Worm (Caenorhabditis elegans) whole organism, L3 larva: Measurements from ENCODE around the gene mif-2.
A peak's percentile ranks its signal among the peaks of the same experiment; 100 is the strongest.

ENCODE experiments used
- R02D3.7 ChIP-seq: fragments of 150-350 bp; optimal IDR thresholded peaks from 2 replicates; lab custom pipeline; 2014; ENCODE audit warnings: missing biosample characterization, missing genetic modification characterization
- ZK546.5 ChIP-seq: sonication (generic microtip); optimal IDR thresholded peaks from 2 replicates; lab custom pipeline; 2017; ENCODE audit warnings: missing biosample characterization, missing genetic modification characterization
- aly-2 ChIP-seq: fragments of 150-350 bp; optimal IDR thresholded peaks from 2 replicates; lab custom pipeline; 2014; ENCODE audit warnings: missing biosample characterization, missing genetic modification characterization
- ama-1 ChIP-seq: fragments of 150-350 bp; optimal IDR thresholded peaks from 2 replicates; lab custom pipeline; 2018
- ceh-28 ChIP-seq: fragments of 150-350 bp; optimal IDR thresholded peaks from 2 replicates; lab custom pipeline; 2014; ENCODE audit warnings: missing biosample characterization, missing genetic modification reagents, missing genetic modification characterization
- ceh-82 ChIP-seq: fragments of 150-350 bp; optimal IDR thresholded peaks from 2 replicates; lab custom pipeline; 2014; ENCODE audit warnings: missing biosample characterization, missing genetic modification characterization
- daf-12 ChIP-seq: fragments of 150-350 bp; optimal IDR thresholded peaks from 2 replicates; lab custom pipeline; 2014; ENCODE audit warnings: missing biosample characterization, missing genetic modification reagents, missing genetic modification characterization
- egl-5 ChIP-seq: fragments of 150-350 bp; optimal IDR thresholded peaks from 2 replicates; lab custom pipeline; 2017; ENCODE audit warnings: missing biosample characterization, missing genetic modification reagents, missing genetic modification characterization, inconsistent platforms
- elt-1 ChIP-seq: fragments of 150-350 bp; optimal IDR thresholded peaks from 2 replicates; lab custom pipeline; 2014; ENCODE audit warnings: missing biosample characterization, missing genetic modification characterization
- elt-2 ChIP-seq: sonication (generic microtip); optimal IDR thresholded peaks from 2 replicates; lab custom pipeline; 2016; ENCODE audit warnings: missing genetic modification reagents, mild to moderate bottlenecking, missing genetic modification characterization, missing compliant biosample characterization
- elt-3 ChIP-seq, 3 experiments: fragments of 150-350 bp in 1 of 3; sonication (generic microtip) in 2 of 3; optimal IDR thresholded peaks; 2 replicates in 2 of 3; 4 replicates in 1 of 3; lab custom pipeline; 2014 to 2017; ENCODE audit warnings: missing biosample characterization in 3 of 3, missing genetic modification characterization in 3 of 3
- eor-1 ChIP-seq, 2 experiments: fragments of 150-350 bp; optimal IDR thresholded peaks; 2 replicates each; lab custom pipeline; 2014 to 2018; ENCODE audit warnings: missing biosample characterization in 2 of 2, missing genetic modification characterization in 2 of 2
- fkh-10 ChIP-seq: sonication (generic microtip); optimal IDR thresholded peaks from 2 replicates; lab custom pipeline; 2017; ENCODE audit warnings: missing biosample characterization, missing genetic modification reagents, missing genetic modification characterization
- fkh-2 ChIP-seq: fragments of 150-350 bp; optimal IDR thresholded peaks from 2 replicates; lab custom pipeline; 2014; ENCODE audit warnings: missing biosample characterization, missing genetic modification reagents, missing genetic modification characterization
- fos-1 ChIP-seq: fragments of 150-350 bp; optimal IDR thresholded peaks from 2 replicates; lab custom pipeline; 2014; ENCODE audit warnings: missing biosample characterization, missing genetic modification characterization
- hmg-11 ChIP-seq: sonication (generic microtip); optimal IDR thresholded peaks from 2 replicates; lab custom pipeline; 2016; ENCODE audit warnings: missing genetic modification characterization, missing compliant biosample characterization
- jun-1 ChIP-seq: fragments of 150-350 bp; optimal IDR thresholded peaks from 2 replicates; lab custom pipeline; 2014; ENCODE audit warnings: missing biosample characterization, missing genetic modification reagents, missing genetic modification characterization
- lin-15B ChIP-seq: fragments of 150-350 bp; optimal IDR thresholded peaks from 2 replicates; lab custom pipeline; 2014; ENCODE audit warnings: missing biosample characterization, missing genetic modification characterization
- lin-39 ChIP-seq: fragments of 150-350 bp; optimal IDR thresholded peaks from 2 replicates; lab custom pipeline; 2018; ENCODE audit warnings: missing biosample characterization, missing genetic modification reagents, missing genetic modification characterization
- mdl-1 ChIP-seq: fragments of 150-350 bp; optimal IDR thresholded peaks from 2 replicates; lab custom pipeline; 2014; ENCODE audit warnings: missing biosample characterization, missing genetic modification characterization
- mml-1 ChIP-seq: fragments of 150-350 bp; sonication (generic microtip); optimal IDR thresholded peaks from 3 replicates; lab custom pipeline; 2014; ENCODE audit warnings: missing biosample characterization, missing genetic modification characterization
- nfya-1 ChIP-seq: sonication (generic microtip); optimal IDR thresholded peaks from 2 replicates; lab custom pipeline; 2017; ENCODE audit warnings: missing genetic modification characterization, mild to moderate bottlenecking, missing compliant biosample characterization, antibody characterized with exemption, moderate library complexity; ENCODE audit not compliant: insufficient read depth
- nhr-12 ChIP-seq: fragments of 150-350 bp; optimal IDR thresholded peaks from 2 replicates; lab custom pipeline; 2014; ENCODE audit warnings: missing biosample characterization, missing genetic modification characterization
- nhr-23 ChIP-seq: fragments of 150-350 bp; optimal IDR thresholded peaks from 2 replicates; lab custom pipeline; 2014; ENCODE audit warnings: missing biosample characterization, missing genetic modification reagents, missing genetic modification characterization
- nhr-237 ChIP-seq: fragments of 150-350 bp; optimal IDR thresholded peaks from 2 replicates; lab custom pipeline; 2014; ENCODE audit warnings: missing biosample characterization, missing genetic modification characterization
- nhr-25 ChIP-seq: sonication (generic microtip); optimal IDR thresholded peaks from 2 replicates; lab custom pipeline; 2017; ENCODE audit warnings: missing biosample characterization, missing genetic modification characterization
- nhr-28 ChIP-seq: fragments of 150-350 bp; optimal IDR thresholded peaks from 2 replicates; lab custom pipeline; 2014; ENCODE audit warnings: missing biosample characterization, missing genetic modification characterization
- nhr-43 ChIP-seq: sonication (generic microtip); optimal IDR thresholded peaks from 2 replicates; lab custom pipeline; 2016; ENCODE audit warnings: mild to moderate bottlenecking, missing genetic modification characterization, missing compliant biosample characterization; ENCODE audit not compliant: poor library complexity, severe bottlenecking
- nhr-67 ChIP-seq: fragments of 150-350 bp; optimal IDR thresholded peaks from 2 replicates; lab custom pipeline; 2014; ENCODE audit warnings: missing biosample characterization, missing genetic modification characterization
- nhr-76 ChIP-seq: fragments of 150-350 bp; sonication (generic microtip); optimal IDR thresholded peaks from 5 replicates; lab custom pipeline; 2014; ENCODE audit warnings: missing biosample characterization, missing genetic modification characterization
- nhr-77 ChIP-seq: fragments of 150-350 bp; optimal IDR thresholded peaks from 2 replicates; lab custom pipeline; 2014; ENCODE audit warnings: missing biosample characterization, missing genetic modification characterization
- pha-4 ChIP-seq: fragments of 150-350 bp; optimal IDR thresholded peaks from 2 replicates; lab custom pipeline; 2014; ENCODE audit warnings: missing biosample characterization, missing genetic modification reagents, missing genetic modification characterization
- pqm-1 ChIP-seq: fragments of 150-350 bp; optimal IDR thresholded peaks from 2 replicates; lab custom pipeline; 2017; ENCODE audit warnings: missing biosample characterization, missing genetic modification characterization, inconsistent platforms
- sea-2 ChIP-seq: fragments of 150-350 bp; sonication (generic microtip); optimal IDR thresholded peaks from 4 replicates; lab custom pipeline; 2014; ENCODE audit warnings: missing biosample characterization, missing genetic modification reagents, missing genetic modification characterization
- skn-1 ChIP-seq: fragments of 150-350 bp; optimal IDR thresholded peaks from 2 replicates; lab custom pipeline; 2014; ENCODE audit warnings: missing biosample characterization, missing genetic modification characterization
- snpc-4 ChIP-seq: fragments of 150-350 bp; optimal IDR thresholded peaks from 2 replicates; lab custom pipeline; 2014; ENCODE audit warnings: missing biosample characterization, missing genetic modification characterization
- tbx-2 ChIP-seq: sonication (generic microtip); optimal IDR thresholded peaks from 2 replicates; lab custom pipeline; 2016; ENCODE audit warnings: mild to moderate bottlenecking, missing genetic modification characterization, missing compliant biosample characterization
- unc-39 ChIP-seq: sonication (generic microtip); optimal IDR thresholded peaks from 4 replicates; lab custom pipeline; 2017; ENCODE audit warnings: missing biosample characterization, missing genetic modification characterization
- unc-62 ChIP-seq: fragments of 150-350 bp; sonication (generic microtip); optimal IDR thresholded peaks from 4 replicates; lab custom pipeline; 2014; ENCODE audit warnings: missing biosample characterization, missing genetic modification reagents, missing genetic modification characterization
- ztf-11 ChIP-seq: fragments of 150-350 bp; optimal IDR thresholded peaks from 2 replicates; lab custom pipeline; 2014; ENCODE audit warnings: missing biosample characterization, missing genetic modification characterization
- ztf-4 ChIP-seq: fragments of 150-350 bp; optimal IDR thresholded peaks from 2 replicates; lab custom pipeline; 2014; ENCODE audit warnings: missing biosample characterization, missing genetic modification characterization

The mif-2 gene

ce11 chrV:11978179-11978578, at the start of gene mif-2:
Gene mif-2 (minus strand): TSS chrV:11978459.
- TF ChIP-seq ztf-4 = no peak
- TF ChIP-seq ceh-28 (tag; lab: Kevin White, UChicago) = no peak
- TF ChIP-seq pha-4 = no peak
- no peak for TF ChIP-seq lin-15B (tag; lab: Kevin White, UChicago)
- TF ChIP-seq nhr-43 (tag; lab: Kevin White, UChicago) = no peak
- no peak for TF ChIP-seq eor-1 (tag; optimal IDR thresholded peaks at IDR 0.05; lab: Kevin White, UChicago)
- TF ChIP-seq elt-3 (tag; optimal IDR thresholded peaks at IDR 0.05; lab: Kevin White, UChicago) = no peak
- TF ChIP-seq mml-1 (tag; lab: Kevin White, UChicago) = no peak

- TF ChIP-seq snpc-4 (peak; percentile 24), lin-15B (tag; lab: Kevin White, UChicago) (peak; percentile 8), nhr-28 (no peak), lin-39 (tag; lab: Kevin White, UChicago) (peak; percentile 74), hmg-11 (tag; lab: Kevin White, UChicago) (peak; percentile 21), tbx-2 (tag; lab: Kevin White, UChicago) (no peak), nfya-1 (tag; lab: Kevin White, UChicago) (peak; percentile 75), fkh-10 (GFP tag; lab: Kevin White, UChicago) (peak; percentile 84)
Observed at ce11 chrV:12026878-12027477, 48.7 kb upstream of the mif-2 start.

- TF ChIP-seq daf-12 (tag; lab: Kevin White, UChicago) = no peak
- TF ChIP-seq nhr-28 = no peak
- TF ChIP-seq elt-1 (tag; lab: Kevin White, UChicago) = no peak
- no peak for TF ChIP-seq elt-3 (tag; optimal IDR thresholded peaks at IDR 0.05; lab: Kevin White, UChicago)
- no peak for TF ChIP-seq ama-1 (lab: Kevin White, UChicago)
- no peak for TF ChIP-seq fkh-2 (tag; lab: Kevin White, UChicago)
- no peak for TF ChIP-seq ceh-28 (tag; lab: Kevin White, UChicago)
- no peak for TF ChIP-seq skn-1
- TF ChIP-seq hmg-11 (tag; lab: Kevin White, UChicago) = no peak
- peak; percentile 97 for TF ChIP-seq fkh-10 (GFP tag; lab: Kevin White, UChicago)
- no peak for TF ChIP-seq elt-2 (tag; lab: Kevin White, UChicago)
- no peak for TF ChIP-seq aly-2 (tag; lab: Kevin White, UChicago)
- TF ChIP-seq egl-5 (tag; lab: Kevin White, UChicago) = peak; percentile 36
- TF ChIP-seq nfya-1 (tag; lab: Kevin White, UChicago) = peak; percentile 45
Observed at ce11 chrV:12025683-12026082, 47.4 kb upstream of the mif-2 start.

ce11 chrV:12024273-12024672, 46.0 kb upstream of the mif-2 start:
- TF ChIP-seq ceh-28 (tag; lab: Kevin White, UChicago) (no peak), ZK546.5 (tag; lab: Kevin White, UChicago) (no peak), nhr-76 (tag; lab: Kevin White, UChicago) (no peak), hmg-11 (tag; lab: Kevin White, UChicago) (peak; percentile 63), R02D3.7 (tag; lab: Kevin White, UChicago) (no peak), elt-2 (tag; lab: Kevin White, UChicago) (no peak), snpc-4 (peak; percentile 12), ama-1 (lab: Kevin White, UChicago) (no peak), fos-1 (tag; lab: Kevin White, UChicago) (no peak), nhr-23 (no peak), nhr-12 (no peak), nhr-77 (no peak), mdl-1 (tag; lab: Kevin White, UChicago) (no peak), nhr-67 (tag; lab: Kevin White, UChicago) (no peak), unc-39 (tag; lab: Kevin White, UChicago) (no peak), nhr-43 (tag; lab: Kevin White, UChicago) (no peak), lin-39 (tag; lab: Kevin White, UChicago) (peak; percentile 76), nhr-237 (tag; lab: Kevin White, UChicago) (no peak), mml-1 (tag; lab: Kevin White, UChicago) (no peak), ztf-11 (no peak), daf-12 (tag; lab: Kevin White, UChicago) (no peak), pqm-1 (tag; lab: Kevin White, UChicago) (no peak), aly-2 (tag; lab: Kevin White, UChicago) (no peak), nhr-25 (tag; lab: Kevin White, UChicago) (no peak), fkh-10 (GFP tag; lab: Kevin White, UChicago) (peak; percentile 39), sea-2 (GFP tag; lab: Kevin White, UChicago) (no peak), ceh-82 (tag; lab: Kevin White, UChicago) (no peak), egl-5 (tag; lab: Kevin White, UChicago) (peak; percentile 17), tbx-2 (tag; lab: Kevin White, UChicago) (no peak), jun-1 (no peak), lin-15B (tag; lab: Kevin White, UChicago) (no peak), fkh-2 (tag; lab: Kevin White, UChicago) (no peak), unc-62 (no peak), nfya-1 (tag; lab: Kevin White, UChicago) (peak; percentile 51)
